Worm (Caenorhabditis elegans): ENCODE data around the gene ZK1055.7.

- TF ChIP-seq lsl-1 (GFP tag; optimal IDR thresholded peaks at IDR 0.05) (no peak), Y95B8A.8 (GFP tag; IDR thresholded peaks at IDR 0.05) (no peak), nfya-1 (tag; optimal IDR thresholded peaks at IDR 0.05; ENCODE audit: borderline replicate concordance, insufficient read depth) (no peak), rpc-1 (optimal IDR thresholded peaks at IDR 0.05) (no peak), rpc-1 (tag; optimal IDR thresholded peaks at IDR 0.05) (no peak), mcd-1 (GFP tag; IDR thresholded peaks at IDR 0.05) (no peak), nhr-90 (tag; optimal IDR thresholded peaks at IDR 0.05) (no peak)
Observed at ce11 chrV:6579992-6580391, 25.2 kb downstream of the ZK1055.7 start, which contains the start of gene EGAP9.3.

Measured in whole organism, young adult.